Worm (Caenorhabditis elegans) whole organism, L4/young adult: ENCODE data around the gene srg-69.

Experiments
- W03F9.2 ChIP-seq: fragments of 150-350 bp; optimal IDR thresholded peaks from 2 replicates; lab custom pipeline; 2014; ENCODE audit warnings: missing biosample characterization, missing genetic modification characterization
- him-1 ChIP-seq: sonication (generic microtip); optimal IDR thresholded peaks from 2 replicates; lab custom pipeline; 2016; ENCODE audit warnings: missing genotype, missing genetic modification reagents, missing genetic modification characterization, missing compliant biosample characterization

DNA sequence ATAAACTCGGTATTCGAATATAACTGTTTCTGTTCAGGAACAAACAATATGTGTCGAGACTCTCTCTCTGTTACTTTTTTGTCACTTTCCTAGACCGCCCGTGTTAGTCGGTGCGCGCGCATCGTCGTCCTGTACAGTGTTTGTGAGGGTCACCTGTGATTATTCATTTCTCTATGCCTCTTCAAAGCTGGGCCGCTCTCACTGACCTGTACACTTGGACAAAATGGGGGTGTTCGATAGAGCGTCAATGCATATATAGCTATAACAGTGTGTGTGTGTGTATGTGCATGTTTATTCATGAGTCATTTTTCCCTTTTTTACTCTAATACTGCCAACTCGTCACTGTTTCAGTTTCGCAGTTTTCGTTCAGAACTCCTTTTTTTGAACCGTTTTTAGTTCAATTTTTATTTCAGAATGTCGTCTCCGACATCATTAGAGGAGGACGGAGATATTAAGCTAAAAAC is 24.2 kb downstream of the srg-69 start, which contains the start of gene pkc-3:
- TF ChIP-seq him-1 (tag; lab: Kevin White, UChicago), result no peak
- TF ChIP-seq W03F9.2 (tag; lab: Kevin White, UChicago), result no peak
